Fruit fly (Drosophila melanogaster) whole organism, wandering third instar larva: ENCODE data around the gene CG15408.

Experiments used
- Abd-B ChIP-seq: fragments of >200 bp; optimal IDR thresholded peaks from 2 replicates; lab custom pipeline; 2017; ENCODE audit warnings: missing biosample characterization, missing genetic modification characterization
- CG32264 ChIP-seq: fragments of 200-800 bp; sonication (Bioruptor generic); optimal IDR thresholded peaks from 2 replicates; lab custom pipeline; 2016; ENCODE audit warnings: missing biosample characterization, missing genetic modification characterization
- CG9705 ChIP-seq: fragments of 200-800 bp; sonication (Bioruptor generic); optimal IDR thresholded peaks from 2 replicates; lab custom pipeline; 2018; ENCODE audit warnings: missing biosample characterization, mild to moderate bottlenecking, missing genetic modification characterization
- CrebA ChIP-seq: fragments of 200-800 bp; sonication (Bioruptor generic); optimal IDR thresholded peaks from 2 replicates; lab custom pipeline; 2016; ENCODE audit warnings: missing biosample characterization, mild to moderate bottlenecking, missing genetic modification characterization, borderline replicate concordance
- Dfd ChIP-seq: fragments of >200 bp; optimal IDR thresholded peaks from 2 replicates; lab custom pipeline; 2017; ENCODE audit warnings: missing biosample characterization, missing genetic modification characterization
- Dif ChIP-seq: fragments of 200-275, 200-300 bp; sonication (Bioruptor generic); optimal IDR thresholded peaks from 2 replicates; lab custom pipeline; 2018; ENCODE audit warnings: missing biosample characterization, missing genetic modification characterization; ENCODE audit not compliant: partially characterized antibody
- GATAd ChIP-seq: sonication (Bioruptor generic); optimal IDR thresholded peaks from 2 replicates; lab custom pipeline; 2016; ENCODE audit warnings: missing biosample characterization, missing genetic modification characterization
- HLH106 ChIP-seq: fragments of 200-800 bp; optimal IDR thresholded peaks from 3 replicates; lab custom pipeline; 2019; ENCODE audit warnings: missing biosample characterization, mild to moderate bottlenecking, missing genetic modification characterization, moderate library complexity
- Hnf4 ChIP-seq: fragments of 200-800 bp; sonication (Bioruptor generic); optimal IDR thresholded peaks from 2 replicates; lab custom pipeline; 2016; ENCODE audit warnings: missing biosample characterization, mild to moderate bottlenecking, missing genetic modification characterization
- Hr78 ChIP-seq: fragments of >200 bp; optimal IDR thresholded peaks from 2 replicates; lab custom pipeline; 2017; ENCODE audit warnings: missing biosample characterization, missing genetic modification characterization
- Hr83 ChIP-seq: fragments of 200-300 bp; sonication (Bioruptor generic); optimal IDR thresholded peaks from 2 replicates; lab custom pipeline; 2016; ENCODE audit warnings: missing biosample characterization, mild to moderate bottlenecking, missing genetic modification characterization, moderate library complexity; ENCODE audit not compliant: poor library complexity, severe bottlenecking
- Jra ChIP-seq: sonication (Bioruptor generic); optimal IDR thresholded peaks from 2 replicates; lab custom pipeline; 2016; ENCODE audit warnings: missing biosample characterization, missing genetic modification characterization
- Mio ChIP-seq: sonication (Bioruptor generic); optimal IDR thresholded peaks from 2 replicates; lab custom pipeline; 2016; ENCODE audit warnings: missing biosample characterization, missing genetic modification characterization
- Myc ChIP-seq: fragments of >200 bp; optimal IDR thresholded peaks from 2 replicates; lab custom pipeline; 2017
- N ChIP-seq: fragments of >200 bp; optimal IDR thresholded peaks from 2 replicates; lab custom pipeline; 2018; ENCODE audit warnings: missing biosample characterization, missing external identifiers, missing genetic modification characterization
- OdsH ChIP-seq: fragments of 200-800 bp; sonication (Bioruptor generic); optimal IDR thresholded peaks from 2 replicates; lab custom pipeline; 2016; ENCODE audit warnings: missing biosample characterization, mild to moderate bottlenecking, missing genetic modification characterization
- Rel ChIP-seq, 2 experiments: fragments of 200-800 bp; sonication (Bioruptor generic) in 1 of 2; optimal IDR thresholded peaks; 2 replicates in 1 of 2; 3 replicates in 1 of 2; lab custom pipeline; 2016 to 2019; ENCODE audit warnings: mild to moderate bottlenecking in 2 of 2, missing biosample characterization in 2 of 2, missing genetic modification characterization in 2 of 2, moderate library complexity in 1 of 2
- Sp1 ChIP-seq: fragments of 200-800 bp; sonication (Bioruptor generic); optimal IDR thresholded peaks from 3 replicates; lab custom pipeline; 2019; ENCODE audit warnings: missing biosample characterization, mild to moderate bottlenecking, missing genetic modification characterization, moderate library complexity
- Vsx2 ChIP-seq: fragments of 200-300, 225-300 bp; sonication (Bioruptor generic); optimal IDR thresholded peaks from 2 replicates; lab custom pipeline; 2018; ENCODE audit warnings: missing biosample characterization, missing genetic modification characterization; ENCODE audit not compliant: partially characterized antibody
- br ChIP-seq: fragments of 200-800 bp; sonication (Bioruptor generic); optimal IDR thresholded peaks from 2 replicates; lab custom pipeline; 2016; ENCODE audit warnings: missing biosample characterization, missing genetic modification characterization
- brk ChIP-seq: fragments of 200-800 bp; sonication (Bioruptor generic); optimal IDR thresholded peaks from 2 replicates; lab custom pipeline; 2016; ENCODE audit warnings: missing biosample characterization, mild to moderate bottlenecking, missing genetic modification characterization
- dl ChIP-seq, 2 experiments: fragments of 175-275, 200-275 bp in 1 of 2; fragments of 200-275 bp in 1 of 2; sonication (Bioruptor generic); optimal IDR thresholded peaks; lab custom pipeline; 2018; ENCODE audit warnings: mild to moderate bottlenecking in 2 of 2, missing biosample characterization in 2 of 2, missing genetic modification characterization in 2 of 2, moderate library complexity in 2 of 2; ENCODE audit not compliant: partially characterized antibody in 2 of 2, insufficient read depth in 1 of 2
- dmrt93B ChIP-seq: fragments of 200-800 bp; sonication (Bioruptor generic); optimal IDR thresholded peaks from 2 replicates; lab custom pipeline; 2018; ENCODE audit warnings: missing biosample characterization, mild to moderate bottlenecking, missing genetic modification characterization
- dsf ChIP-seq: sonication (Bioruptor generic); optimal IDR thresholded peaks from 2 replicates; lab custom pipeline; 2016; ENCODE audit warnings: missing biosample characterization, missing genetic modification characterization, borderline replicate concordance
- ey ChIP-seq: fragments of 200-800 bp; sonication (Bioruptor generic); optimal IDR thresholded peaks from 2 replicates; lab custom pipeline; 2016; ENCODE audit warnings: missing biosample characterization, missing genetic modification characterization
- foxo ChIP-seq, 2 experiments: fragments of 200-800 bp; sonication (Bioruptor generic); optimal IDR thresholded peaks; 2 replicates in 1 of 2; 3 replicates in 1 of 2; lab custom pipeline; 2016 to 2017; ENCODE audit warnings: missing biosample characterization in 2 of 2, missing genetic modification characterization in 2 of 2
- fru ChIP-seq: fragments of 200-800 bp; sonication (Bioruptor generic); optimal IDR thresholded peaks from 3 replicates; lab custom pipeline; 2016; ENCODE audit warnings: missing biosample characterization, mild to moderate bottlenecking, missing genetic modification characterization
- h ChIP-seq: fragments of 200-800 bp; sonication (Bioruptor generic); optimal IDR thresholded peaks from 3 replicates; lab custom pipeline; 2016; ENCODE audit warnings: missing biosample characterization, mild to moderate bottlenecking, missing genetic modification characterization
- jim ChIP-seq: fragments of 175-275, 200-325 bp; sonication (Bioruptor generic); optimal IDR thresholded peaks from 2 replicates; lab custom pipeline; 2016; ENCODE audit warnings: missing biosample characterization, mild to moderate bottlenecking, missing genetic modification characterization
- lola ChIP-seq: fragments of >200 bp; optimal IDR thresholded peaks from 2 replicates; lab custom pipeline; 2017; ENCODE audit warnings: missing biosample characterization, missing genetic modification characterization
- pan ChIP-seq: fragments of >200 bp; optimal IDR thresholded peaks from 2 replicates; lab custom pipeline; 2017
- psq ChIP-seq: fragments of 200-800 bp; sonication (Bioruptor generic); optimal IDR thresholded peaks from 3 replicates; lab custom pipeline; 2017; ENCODE audit warnings: missing biosample characterization, mild to moderate bottlenecking, missing genetic modification characterization, moderate library complexity
- rgr ChIP-seq: fragments of 200-800 bp; sonication (Bioruptor generic); optimal IDR thresholded peaks from 3 replicates; lab custom pipeline; 2016; ENCODE audit warnings: missing biosample characterization, mild to moderate bottlenecking, missing genetic modification characterization
- sage ChIP-seq: fragments of 200-800 bp; sonication (Bioruptor generic); optimal IDR thresholded peaks from 2 replicates; lab custom pipeline; 2016; ENCODE audit warnings: missing biosample characterization, mild to moderate bottlenecking, missing genetic modification characterization
- sv ChIP-seq: fragments of 200-800 bp; sonication (Bioruptor generic); optimal IDR thresholded peaks from 3 replicates; lab custom pipeline; 2016; ENCODE audit warnings: missing biosample characterization, missing genetic modification characterization
- tai ChIP-seq: sonication (Bioruptor generic); optimal IDR thresholded peaks from 2 replicates; lab custom pipeline; 2016; ENCODE audit warnings: missing biosample characterization, missing genetic modification characterization
- usp ChIP-seq: fragments of >200 bp; optimal IDR thresholded peaks from 2 replicates; lab custom pipeline; 2017; ENCODE audit warnings: missing biosample characterization, missing genetic modification characterization
- woc ChIP-seq: sonication (Bioruptor generic); optimal IDR thresholded peaks from 2 replicates; lab custom pipeline; 2016; ENCODE audit warnings: missing biosample characterization, mild to moderate bottlenecking, missing genetic modification characterization

CG15408 gene

DNA sequence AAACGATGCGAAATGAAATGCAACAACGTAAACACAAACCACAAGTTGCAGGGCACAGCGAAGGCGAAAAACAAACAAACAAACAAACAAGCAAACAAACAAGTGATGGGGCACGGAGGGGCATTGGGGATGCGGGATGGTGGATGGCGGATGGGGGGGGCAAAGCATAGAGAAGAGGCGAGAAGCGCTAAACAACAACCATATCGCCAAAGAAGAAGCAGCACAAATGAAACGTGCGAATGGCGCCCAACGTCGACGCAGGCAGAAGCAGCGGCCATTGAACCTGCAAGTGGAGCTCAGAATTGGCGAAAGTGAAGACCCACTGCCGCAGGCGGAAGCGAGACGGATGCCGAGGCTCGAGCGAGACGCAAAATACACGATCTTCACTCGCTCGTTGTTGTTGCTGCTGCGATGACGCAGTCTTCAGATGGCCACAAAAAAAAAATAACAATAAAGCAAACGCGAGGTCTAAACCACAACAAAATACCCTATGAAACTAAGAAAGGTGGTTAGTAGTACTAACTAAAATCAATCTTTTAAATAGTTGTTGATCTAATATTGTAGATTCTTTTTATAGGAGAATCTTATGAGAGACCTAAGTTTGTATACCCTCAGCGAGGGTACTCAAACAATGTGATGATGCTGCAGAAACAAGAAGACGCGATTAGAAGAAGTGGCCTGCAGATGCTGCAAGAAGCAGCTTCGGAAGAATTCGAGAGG is 13.3 kb downstream of the CG15408 start:
- TF ChIP-seq rgr (GFP tag; lab: Kevin White, UChicago) (peak; percentile 91), Dfd (no peak), Dif (GFP tag; lab: Kevin White, UChicago) (no peak), Hr83 (GFP tag; lab: Kevin White, UChicago) (no peak), Jra (peak; percentile 89), usp (no peak), CG32264 (GFP tag; lab: Kevin White, UChicago) (peak; percentile 85), Abd-B (GFP tag; lab: Kevin White, UChicago) (no peak), tai (GFP tag; lab: Kevin White, UChicago) (peak; percentile 79), Hnf4 (GFP tag; lab: Kevin White, UChicago) (peak; percentile 89), dsf (GFP tag; lab: Kevin White, UChicago) (peak; percentile 21), brk (GFP tag; lab: Kevin White, UChicago) (peak; percentile 85), N (no peak), Myc (lab: Kevin White, UChicago) (no peak), fru (peak; percentile 93), foxo (GFP tag; optimal IDR thresholded peaks at IDR 0.05; lab: Kevin White, UChicago) (peak; percentile 51 to 91), Rel (GFP tag; optimal IDR thresholded peaks at IDR 0.05; lab: Kevin White, UChicago) (peak; percentile 75), Rel (tag; optimal IDR thresholded peaks at IDR 0.05; lab: Kevin White, UChicago) (peak; percentile 41), OdsH (GFP tag; lab: Kevin White, UChicago) (peak; percentile 88), sv (GFP tag; lab: Kevin White, UChicago) (no peak), pan (lab: Kevin White, UChicago) (no peak), CrebA (GFP tag; lab: Kevin White, UChicago) (peak; percentile 78), CG9705 (GFP tag; lab: Kevin White, UChicago) (no peak), Sp1 (peak; percentile 75), dl (GFP tag; optimal IDR thresholded peaks at IDR 0.05; lab: Kevin White, UChicago; ENCODE audit: insufficient read depth in 1 of 2, partially characterized antibody in 2 of 2) (no peak), lola (GFP tag; lab: Kevin White, UChicago) (no peak), HLH106 (tag; lab: Kevin White, UChicago) (peak; percentile 81), sage (peak; percentile 89), ey (GFP tag; lab: Kevin White, UChicago) (peak; percentile 95), psq (GFP tag; lab: Kevin White, UChicago) (peak; percentile 98), woc (GFP tag; lab: Kevin White, UChicago) (peak; percentile 96), jim (no peak), h (GFP tag; lab: Kevin White, UChicago) (peak; percentile 95), GATAd (GFP tag; lab: Kevin White, UChicago) (no peak), br (GFP tag; lab: Kevin White, UChicago) (peak; percentile 88), Mio (GFP tag; lab: Kevin White, UChicago) (peak; percentile 34), Hr78 (GFP tag; lab: Kevin White, UChicago) (no peak), dmrt93B (GFP tag; lab: Kevin White, UChicago) (peak; percentile 68), Vsx2 (GFP tag; lab: Kevin White, UChicago) (no peak)

DNA sequence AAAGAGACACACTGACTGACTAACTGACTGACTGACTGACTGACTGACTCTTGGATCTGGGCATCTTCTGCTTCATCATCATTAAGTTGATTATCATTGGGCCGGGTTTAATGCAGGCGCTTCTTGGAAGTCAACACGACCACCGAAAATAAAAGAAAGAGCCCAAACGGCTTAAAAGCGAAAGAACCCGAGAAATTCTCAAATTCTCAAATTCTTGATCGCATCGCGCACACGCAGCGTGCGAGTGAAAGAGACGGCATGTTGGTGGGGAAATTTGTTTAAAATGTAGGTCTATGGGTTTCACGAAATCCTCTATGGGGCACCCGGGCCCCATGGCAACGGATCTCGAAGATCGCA is 13.8 kb downstream of the CG15408 start:
- TF ChIP-seq psq (GFP tag; lab: Kevin White, UChicago) (no peak), Dif (GFP tag; lab: Kevin White, UChicago) (no peak), CG9705 (GFP tag; lab: Kevin White, UChicago) (no peak), Sp1 (no peak), dsf (GFP tag; lab: Kevin White, UChicago) (no peak), woc (GFP tag; lab: Kevin White, UChicago) (no peak), rgr (GFP tag; lab: Kevin White, UChicago) (no peak), Dfd (no peak), Abd-B (GFP tag; lab: Kevin White, UChicago) (no peak), HLH106 (tag; lab: Kevin White, UChicago) (no peak), Jra (no peak), Mio (GFP tag; lab: Kevin White, UChicago) (no peak), brk (GFP tag; lab: Kevin White, UChicago) (no peak), dmrt93B (GFP tag; lab: Kevin White, UChicago) (no peak), pan (lab: Kevin White, UChicago) (no peak), Vsx2 (GFP tag; lab: Kevin White, UChicago) (no peak), GATAd (GFP tag; lab: Kevin White, UChicago) (no peak), Hnf4 (GFP tag; lab: Kevin White, UChicago) (no peak)
